Fruit fly (Drosophila melanogaster): Measurements from ENCODE around the gene Mulk.

The Mulk gene

DNA sequence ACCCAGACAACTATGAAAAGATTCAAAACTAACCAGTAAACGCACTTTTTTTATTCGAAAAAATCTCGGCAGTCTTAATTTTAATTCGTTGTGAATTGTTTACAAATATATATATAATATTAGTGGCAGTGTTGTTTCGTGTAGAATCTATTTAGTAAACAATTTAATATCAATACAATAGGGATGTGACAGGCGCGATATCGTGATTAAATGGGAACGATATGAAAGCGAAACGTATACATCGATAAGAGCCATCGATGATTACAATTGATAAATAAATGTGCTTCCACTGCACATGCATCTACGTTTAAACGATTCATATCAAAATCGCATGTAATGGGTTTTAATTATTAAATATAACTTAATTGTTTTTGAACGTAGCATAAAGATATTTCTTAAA lies 7.5 kb downstream of the Mulk start (continued):
- TF ChIP-seq gcm2 (GFP tag; optimal IDR thresholded peaks at IDR 0.05) (no peak), CG7357 (GFP tag; IDR thresholded peaks at IDR 0.05) (peak; percentile 93), corto (GFP tag; optimal IDR thresholded peaks at IDR 0.05) (no peak), nerfin-1 (tag; optimal IDR thresholded peaks at IDR 0.05) (no peak), CG8290 (GFP tag; optimal IDR thresholded peaks at IDR 0.05) (peak; percentile 2), CG8290 (tag; optimal IDR thresholded peaks at IDR 0.05) (no peak), gsb (GFP tag; IDR thresholded peaks at IDR 0.05) (no peak), CG32772 (GFP tag; IDR thresholded peaks at IDR 0.05) (no peak), fru (optimal IDR thresholded peaks at IDR 0.05) (no peak), CG34422 (GFP tag; IDR thresholded peaks at IDR 0.05) (no peak), CG42726 (GFP tag; IDR thresholded peaks at IDR 0.05; ENCODE audit: partially characterized antibody) (peak; percentile 97), fd3F (GFP tag; optimal IDR thresholded peaks at IDR 0.05) (no peak), h (optimal IDR thresholded peaks at IDR 0.05) (no peak), CG3847 (GFP tag; IDR thresholded peaks at IDR 0.05) (no peak), HmgZ (tag; optimal IDR thresholded peaks at IDR 0.05) (peak; percentile 7), CG14441 (GFP tag; IDR thresholded peaks at IDR 0.05) (no peak), stc (GFP tag; IDR thresholded peaks at IDR 0.05) (no peak), E2f1 (GFP tag; IDR thresholded peaks at IDR 0.05) (no peak), CG31365 (tag; optimal IDR thresholded peaks at IDR 0.05) (no peak), D (optimal IDR thresholded peaks at IDR 0.05) (no peak), D (GFP tag; optimal IDR thresholded peaks at IDR 0.05) (no peak), slp2 (GFP tag; optimal IDR thresholded peaks at IDR 0.05) (no peak), sim (GFP tag; IDR thresholded peaks at IDR 0.05) (no peak), D19B (GFP tag; optimal IDR thresholded peaks at IDR 0.05) (no peak), sug (tag; optimal IDR thresholded peaks at IDR 0.05) (no peak), CG12236 (GFP tag; optimal IDR thresholded peaks at IDR 0.05) (no peak), ab (GFP tag; optimal IDR thresholded peaks at IDR 0.05) (no peak), CG7786 (GFP tag; optimal IDR thresholded peaks at IDR 0.05) (no peak), dan (GFP tag; IDR thresholded peaks at IDR 0.05) (no peak), CG30020 (tag; optimal IDR thresholded peaks at IDR 0.05) (peak; percentile 96), PHDP (tag; optimal IDR thresholded peaks at IDR 0.05) (no peak), CG16813 (GFP tag; IDR thresholded peaks at IDR 0.05; ENCODE audit: partially characterized antibody) (peak; percentile 90), E2f2 (GFP tag; IDR thresholded peaks at IDR 0.05) (no peak), CG13424 (tag; optimal IDR thresholded peaks at IDR 0.05) (peak; percentile 7), Sry-δ (GFP tag; optimal IDR thresholded peaks at IDR 0.05) (peak; percentile 87), mam (GFP tag; optimal IDR thresholded peaks at IDR 0.05) (no peak), crol (GFP tag; IDR thresholded peaks at IDR 0.05) (no peak), pan (optimal IDR thresholded peaks at IDR 0.05) (no peak), pan (GFP tag; optimal IDR thresholded peaks at IDR 0.05 in 1 of 2, IDR thresholded peaks at IDR 0.05 in 1 of 2) (no peak), unc-4 (GFP tag; IDR thresholded peaks at IDR 0.05; ENCODE audit: partially characterized antibody) (peak; percentile 75), CG13287 (GFP tag; IDR thresholded peaks at IDR 0.05; ENCODE audit: partially characterized antibody) (peak; percentile 85), croc (GFP tag; conservative IDR thresholded peaks at IDR 0.05) (no peak), amos (GFP tag; IDR thresholded peaks at IDR 0.05; ENCODE audit: partially characterized antibody) (peak; percentile 96), gcm (GFP tag; optimal IDR thresholded peaks at IDR 0.05) (no peak), Rfx (GFP tag; IDR thresholded peaks at IDR 0.05) (peak; percentile 48; the same call in 1 of the 2 replicates), Fer3 (tag; optimal IDR thresholded peaks at IDR 0.05) (no peak), Kr (GFP tag; optimal IDR thresholded peaks at IDR 0.05) (no peak), dimm (GFP tag; IDR thresholded peaks at IDR 0.05) (no peak), Mes4 (GFP tag; optimal IDR thresholded peaks at IDR 0.05) (no peak), CG6683 (GFP tag; optimal IDR thresholded peaks at IDR 0.05) (no peak), sna (GFP tag; IDR thresholded peaks at IDR 0.05; ENCODE audit: partially characterized antibody) (peak; percentile 79), CG31388 (GFP tag; optimal IDR thresholded peaks at IDR 0.05) (no peak), eve (GFP tag; optimal IDR thresholded peaks at IDR 0.05) (no peak), chif (GFP tag; optimal IDR thresholded peaks at IDR 0.05) (no peak)

Measured in whole organism, embryonic.